Worm (Caenorhabditis elegans): ENCODE measurements around the gene nhr-91.

Gene nhr-91

DNA sequence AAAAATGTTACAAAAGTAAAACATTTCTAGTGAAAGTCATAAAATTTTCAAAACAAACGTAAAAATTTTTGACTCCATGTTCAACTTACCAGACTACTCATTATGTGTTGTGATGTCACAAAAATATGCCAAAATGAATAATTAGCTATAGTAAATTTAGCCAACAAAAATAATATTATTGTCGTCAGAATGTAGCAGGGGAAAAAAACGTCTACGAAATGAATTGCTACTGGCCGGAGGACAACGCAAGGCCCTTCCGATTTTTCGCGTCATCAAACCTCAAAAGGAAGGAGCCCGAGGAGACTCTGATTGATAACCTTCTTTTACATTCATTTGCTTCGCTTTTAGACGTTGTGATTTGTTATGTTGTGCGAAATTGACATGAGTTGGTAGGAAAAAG, 6.3 kb upstream of the nhr-91 start, which contains the start of gene ser-2:
Gene ser-2 (minus strand): TSS at position 101 of the 400 bp plus-strand sequence.
- no peak for TF ChIP-seq zim-3 (tag; optimal IDR thresholded peaks at IDR 0.05)
- no peak for TF ChIP-seq sea-2 (GFP tag; IDR thresholded peaks at IDR 0.05)
- TF ChIP-seq ama-1 (optimal IDR thresholded peaks at IDR 0.05): no peak
- no peak for TF ChIP-seq ama-1 (GFP tag; optimal IDR thresholded peaks at IDR 0.05)
- no peak for TF ChIP-seq ztf-3 (GFP tag; optimal IDR thresholded peaks at IDR 0.05)
- no peak for TF ChIP-seq egl-18 (GFP tag; IDR thresholded peaks at IDR 0.05)
- no peak for TF ChIP-seq cebp-2 (GFP tag; IDR thresholded peaks at IDR 0.05)
- no peak for TF ChIP-seq nhr-120 (GFP tag; IDR thresholded peaks at IDR 0.05)
- TF ChIP-seq zfh-2 (GFP tag; conservative IDR thresholded peaks at IDR 0.05): no peak
- no peak for TF ChIP-seq rpc-1 (optimal IDR thresholded peaks at IDR 0.05)
- TF ChIP-seq rpc-1 (tag; optimal IDR thresholded peaks at IDR 0.05): no peak
- TF ChIP-seq ccch-3 (GFP tag; optimal IDR thresholded peaks at IDR 0.05): no peak
- no peak for TF ChIP-seq attf-5 (GFP tag; optimal IDR thresholded peaks at IDR 0.05)
- TF ChIP-seq unc-130 (GFP tag; optimal IDR thresholded peaks at IDR 0.05): no peak
- no peak for TF ChIP-seq xnd-1 (tag; optimal IDR thresholded peaks at IDR 0.05)
- no peak for TF ChIP-seq D2030.7 (GFP tag; IDR thresholded peaks at IDR 0.05)
- no peak for TF ChIP-seq lin-35 (GFP tag; optimal IDR thresholded peaks at IDR 0.05)
- no peak for TF ChIP-seq dpl-1 (GFP tag; optimal IDR thresholded peaks at IDR 0.05)
- no peak for TF ChIP-seq ztf-28 (GFP tag; IDR thresholded peaks at IDR 0.05)

DNA sequence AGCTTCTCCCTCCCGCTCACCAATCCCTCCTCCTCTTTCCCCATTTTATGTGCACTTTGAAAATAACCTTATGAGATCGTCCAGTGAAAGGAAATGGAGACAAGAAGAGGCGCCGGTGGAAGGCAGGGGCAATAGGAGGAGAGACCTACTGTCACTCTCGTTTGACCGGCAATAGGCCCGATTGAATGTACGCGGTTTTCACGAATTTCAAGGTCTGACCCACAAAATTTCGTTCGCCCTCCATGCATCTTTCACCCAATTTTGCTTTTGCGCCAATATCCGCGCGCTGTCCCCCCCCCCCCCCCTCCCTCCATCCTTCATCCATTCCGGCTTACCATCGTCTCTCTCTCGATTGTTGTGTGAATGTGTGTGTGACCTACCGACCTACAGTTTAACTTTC, 1.5 kb upstream of the nhr-91 start:
- TF ChIP-seq sea-2 (GFP tag; IDR thresholded peaks at IDR 0.05) (no peak), zfh-2 (GFP tag; conservative IDR thresholded peaks at IDR 0.05) (peak; percentile 65)

DNA sequence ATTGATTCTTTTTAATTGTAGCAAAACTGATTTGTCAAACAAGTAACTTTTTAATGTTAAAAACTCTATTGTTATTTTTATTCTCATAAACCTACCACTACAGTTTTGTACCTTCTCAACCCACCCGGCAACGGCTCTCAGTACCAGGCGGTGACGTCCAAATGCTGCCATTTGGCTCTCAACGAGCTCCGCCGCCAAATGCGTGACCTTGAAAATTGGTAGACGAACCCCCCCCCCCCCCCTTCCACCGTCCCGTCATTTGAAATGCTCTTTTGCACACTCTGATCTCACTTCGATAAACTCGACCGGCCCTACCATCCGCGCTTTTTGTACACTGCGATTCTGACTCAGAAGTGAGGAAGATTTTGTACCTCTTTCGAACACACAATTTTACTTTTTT, 484 bp upstream of the nhr-91 start:
- TF ChIP-seq atf-7 (tag; optimal IDR thresholded peaks at IDR 0.05): no peak
- peak; percentile 52; the same call in 1 of the 2 replicates for TF ChIP-seq zfh-2 (GFP tag; conservative IDR thresholded peaks at IDR 0.05)

DNA sequence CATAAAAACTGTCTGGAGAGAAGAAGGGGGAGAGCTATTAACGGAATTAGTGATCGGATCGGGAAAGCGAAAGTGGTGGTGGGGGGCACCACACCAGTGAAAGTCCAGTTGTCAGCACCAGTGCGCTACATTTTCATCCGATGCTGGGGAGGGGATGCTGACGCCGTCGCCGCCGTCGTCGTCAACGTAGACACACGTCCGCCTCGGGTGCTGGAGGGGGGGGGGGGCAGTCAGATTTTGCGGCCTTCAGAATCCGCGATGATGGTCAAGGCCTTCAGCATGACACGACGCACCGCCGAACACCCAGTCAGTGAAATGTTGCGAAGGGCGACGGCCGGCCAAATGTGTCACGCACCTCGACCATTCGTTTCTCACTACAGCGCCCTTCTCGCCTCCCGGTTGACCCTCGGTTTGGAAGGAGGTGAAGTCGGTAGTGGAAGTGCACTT, 1.2 kb downstream of the nhr-91 start:
- TF ChIP-seq egrh-3 (GFP tag; IDR thresholded peaks at IDR 0.05): peak; percentile 84; the same call in 1 of the 2 replicates
- no peak for TF ChIP-seq dpl-1 (GFP tag; optimal IDR thresholded peaks at IDR 0.05)
- no peak for TF ChIP-seq snpc-1.3 (tag; optimal IDR thresholded peaks at IDR 0.05; ENCODE audit: insufficient read depth)
- TF ChIP-seq Y79H2A.3 (GFP tag; conservative IDR thresholded peaks at IDR 0.05): no peak
- TF ChIP-seq hmg-1.2 (GFP tag; IDR thresholded peaks at IDR 0.05): no peak
- TF ChIP-seq nhr-80 (tag; optimal IDR thresholded peaks at IDR 0.05): no peak
- 0 out of 2 replicates have a peak, but pooled peaks have one; percentile 15 for TF ChIP-seq mcd-1 (GFP tag; IDR thresholded peaks at IDR 0.05)
- TF ChIP-seq Y53G8AR.9 (GFP tag; conservative IDR thresholded peaks at IDR 0.05): no peak
- no peak for TF ChIP-seq T07F8.4 (tag; optimal IDR thresholded peaks at IDR 0.05)
- TF ChIP-seq Y56A3A.18 (GFP tag; IDR thresholded peaks at IDR 0.05): no peak
- TF ChIP-seq hlh-26 (GFP tag; conservative IDR thresholded peaks at IDR 0.05): no peak
- TF ChIP-seq snpc-4 (GFP tag; optimal IDR thresholded peaks at IDR 0.05): no peak
- TF ChIP-seq snpc-4 (tag; optimal IDR thresholded peaks at IDR 0.05): no peak
- TF ChIP-seq dox-1 (GFP tag; IDR thresholded peaks at IDR 0.05): 0 out of 2 replicates have a peak, but pooled peaks have one; percentile 17
- no peak for TF ChIP-seq attf-6 (GFP tag; IDR thresholded peaks at IDR 0.05)
- no peak for TF ChIP-seq lin-54 (GFP tag; optimal IDR thresholded peaks at IDR 0.05)
- TF ChIP-seq Y67H2A.10 (GFP tag; conservative IDR thresholded peaks at IDR 0.05): no peak
- no peak for TF ChIP-seq nfya-2 (GFP tag; IDR thresholded peaks at IDR 0.05)
- no peak for TF ChIP-seq lin-40 (tag; optimal IDR thresholded peaks at IDR 0.05)
- peak; percentile 97 for TF ChIP-seq zfh-2 (GFP tag; conservative IDR thresholded peaks at IDR 0.05)
- TF ChIP-seq B0035.1 (tag; optimal IDR thresholded peaks at IDR 0.05): no peak
- no peak for TF ChIP-seq F52B5.7 (tag; optimal IDR thresholded peaks at IDR 0.05)
- TF ChIP-seq sdz-38 (tag; optimal IDR thresholded peaks at IDR 0.05): no peak
- TF ChIP-seq fkh-3 (tag; optimal IDR thresholded peaks at IDR 0.05): no peak
- TF ChIP-seq ceh-79 (tag; optimal IDR thresholded peaks at IDR 0.05): no peak
- TF ChIP-seq attf-3 (GFP tag; conservative IDR thresholded peaks at IDR 0.05): no peak
- no peak for TF ChIP-seq ceh-27 (GFP tag; optimal IDR thresholded peaks at IDR 0.05)
- no peak for TF ChIP-seq B0336.3 (GFP tag; IDR thresholded peaks at IDR 0.05)

Measured in whole organism, young adult.